Comparison of ENCODE assay signal across 1 worm cellular context in genomic region chrV:6593700-6594244, ce11.
A peak's percentile ranks its signal among the peaks of the same experiment; 100 is the strongest.
TF ChIP-seq lines count a peak whose summit lies in the region.

hcp-1 (plus strand) TSS chrV:6594194.

TF ChIP-seq in whole organism, L1 larva, 84 proteins besides CTCF, POLR2A, EP300 and RAD21 (continued from another document):
- TF ChIP-seq sptf-1 (tag; optimal IDR thresholded peaks at IDR 0.05; lab: Kevin White, UChicago) (no peak), jun-1 (tag; optimal IDR thresholded peaks at IDR 0.05; lab: Kevin White, UChicago) (no peak), nhr-19 (GFP tag; conservative IDR thresholded peaks at IDR 0.05; lab: Robert Waterston, UW) (no peak), skn-1 (tag; optimal IDR thresholded peaks at IDR 0.05; lab: Kevin White, UChicago) (no peak), lin-35 (GFP tag; optimal IDR thresholded peaks at IDR 0.05; lab: Kevin White, UChicago) (peak; percentile 84 to 95), nhr-20 (tag; optimal IDR thresholded peaks at IDR 0.05; lab: Kevin White, UChicago) (peak; percentile 20), mab-9 (GFP tag; IDR thresholded peaks at IDR 0.05; lab: Robert Waterston, UW) (no peak), ces-1 (GFP tag; optimal IDR thresholded peaks at IDR 0.05; lab: Kevin White, UChicago) (no peak), ceh-88 (GFP tag; IDR thresholded peaks at IDR 0.05; lab: Robert Waterston, UW) (no peak), ama-1 (optimal IDR thresholded peaks at IDR 0.05; lab: Kevin White, UChicago) (no peak), irx-1 (tag; optimal IDR thresholded peaks at IDR 0.05; lab: Kevin White, UChicago) (no peak), unc-86 (tag; optimal IDR thresholded peaks at IDR 0.05; lab: Kevin White, UChicago) (no peak), hlh-17 (GFP tag; optimal IDR thresholded peaks at IDR 0.05; lab: Kevin White, UChicago; ENCODE audit: borderline replicate concordance) (no peak), efl-1 (optimal IDR thresholded peaks at IDR 0.05; lab: Kevin White, UChicago) (peak; percentile 91 to 95), efl-1 (GFP tag; optimal IDR thresholded peaks at IDR 0.05 in 1 of 2; lab: Kevin White, UChicago) (peak; percentile 89 to 99), aha-1 (tag; optimal IDR thresholded peaks at IDR 0.05; lab: Kevin White, UChicago) (no peak), dsc-1 (tag; optimal IDR thresholded peaks at IDR 0.05; lab: Kevin White, UChicago) (no peak), lir-3 (tag; optimal IDR thresholded peaks at IDR 0.05; lab: Kevin White, UChicago; ENCODE audit: poor library complexity) (no peak), ztf-11 (tag; optimal IDR thresholded peaks at IDR 0.05; lab: Kevin White, UChicago) (no peak), nhr-77 (tag; optimal IDR thresholded peaks at IDR 0.05; lab: Kevin White, UChicago) (no peak), nhr-85 (tag; lab: Kevin White, UChicago) (no peak), pqm-1 (tag; optimal IDR thresholded peaks at IDR 0.05; lab: Kevin White, UChicago) (no peak), egl-13 (tag; optimal IDR thresholded peaks at IDR 0.05; lab: Kevin White, UChicago) (no peak), mep-1 (tag; optimal IDR thresholded peaks at IDR 0.05; lab: Kevin White, UChicago) (peak; percentile 57)
TF ChIP-seq in whole organism, L1 larva: peak in this region for 16.
